Worm (Caenorhabditis elegans) whole organism, L4 larva: ENCODE measurements around the gene Y26G10.5.

Source experiments
- F37D6.2 ChIP-seq: sonication (generic microtip); optimal IDR thresholded peaks from 2 replicates; lab custom pipeline; 2016; ENCODE audit warnings: mild to moderate bottlenecking, missing genetic modification characterization, missing compliant biosample characterization
- T20F7.1 ChIP-seq: fragments of 200-800 bp; sonication (Bioruptor generic); optimal IDR thresholded peaks from 2 replicates; lab custom pipeline; 2018; ENCODE audit warnings: mild to moderate bottlenecking, missing genetic modification characterization, missing compliant biosample characterization
- Y48G9A.11 ChIP-seq: fragments of 200-800 bp; sonication (Bioruptor generic); IDR thresholded peaks from 2 replicates; pipeline ENCODE4 v1.3.6; 2022; ENCODE audit warnings: missing genetic modification reagents, missing genetic modification characterization, missing compliant biosample characterization
- aha-1 ChIP-seq: fragments of 150-350 bp; peaks from one replicate; lab custom pipeline; 2014; ENCODE audit warnings: missing biosample characterization, missing genetic modification characterization
- aly-2 ChIP-seq: sonication (generic microtip); optimal IDR thresholded peaks from 2 replicates; lab custom pipeline; 2018; ENCODE audit warnings: missing biosample characterization, missing genetic modification characterization
- dpl-1 ChIP-seq: fragments of 150-350 bp; optimal IDR thresholded peaks from 2 replicates; lab custom pipeline; 2014; ENCODE audit warnings: missing biosample characterization, missing genetic modification reagents, missing genetic modification characterization
- duxl-1 ChIP-seq: sonication (generic microtip); optimal IDR thresholded peaks from 2 replicates; lab custom pipeline; 2016; ENCODE audit warnings: mild to moderate bottlenecking, missing genetic modification characterization, moderate library complexity, missing compliant biosample characterization; ENCODE audit not compliant: poor library complexity
- fos-1 ChIP-seq: fragments of 150-350 bp; optimal IDR thresholded peaks from 2 replicates; lab custom pipeline; 2014; ENCODE audit warnings: missing biosample characterization, missing genetic modification characterization
- hlh-11 ChIP-seq: fragments of 200-800 bp; sonication (Bioruptor generic); optimal IDR thresholded peaks from 2 replicates; lab custom pipeline; 2018; ENCODE audit warnings: mild to moderate bottlenecking, missing genetic modification characterization, missing compliant biosample characterization
- lim-7 ChIP-seq: fragments of 200-800 bp; sonication (Bioruptor generic); IDR thresholded peaks from 2 replicates; pipeline ENCODE4 v1.3.6; 2022; ENCODE audit warnings: missing genetic modification characterization, missing compliant biosample characterization
- lin-1 ChIP-seq: fragments of 200-800 bp; sonication (Bioruptor generic); IDR thresholded peaks from 2 replicates; pipeline ENCODE4 v1.3.6; 2022; ENCODE audit warnings: missing genetic modification reagents, missing genetic modification characterization, missing compliant biosample characterization
- lin-13 ChIP-seq: fragments of 150-350 bp; optimal IDR thresholded peaks from 2 replicates; lab custom pipeline; 2014; ENCODE audit warnings: missing biosample characterization, missing genetic modification reagents, missing genetic modification characterization
- lin-38 ChIP-seq: fragments of 200-800 bp; sonication (Bioruptor generic); IDR thresholded peaks from 2 replicates; pipeline ENCODE4 v1.3.6; 2022; ENCODE audit warnings: missing genetic modification reagents, missing genetic modification characterization, missing compliant biosample characterization
- lir-3 ChIP-seq: sonication (generic microtip); optimal IDR thresholded peaks from 2 replicates; lab custom pipeline; 2016; ENCODE audit warnings: mild to moderate bottlenecking, missing genetic modification characterization, missing compliant biosample characterization
- lsy-2 ChIP-seq, 2 experiments: fragments of 150-350 bp in 1 of 2; sonication (generic microtip) in 1 of 2; optimal IDR thresholded peaks; 2 replicates each; lab custom pipeline; 2014 to 2017; ENCODE audit warnings: missing biosample characterization in 2 of 2, missing genetic modification characterization in 2 of 2
- mdl-1 ChIP-seq, 2 experiments: fragments of 150-350 bp in 1 of 2; sonication (generic microtip) in 1 of 2; optimal IDR thresholded peaks; 2 replicates each; lab custom pipeline; 2014 to 2017; ENCODE audit warnings: missing biosample characterization in 2 of 2, missing genetic modification characterization in 2 of 2
- mdt-29 ChIP-seq: fragments of 200-800 bp; sonication (Bioruptor generic); IDR thresholded peaks from 2 replicates; pipeline ENCODE4 v1.3.6; 2022; ENCODE audit warnings: missing genetic modification reagents, missing genetic modification characterization, missing compliant biosample characterization
- mxl-2 ChIP-seq: fragments of 200-800 bp; sonication (Bioruptor generic); conservative IDR thresholded peaks from 2 replicates; pipeline ENCODE4 v1.3.6; 2022; ENCODE audit warnings: missing genetic modification reagents, missing genetic modification characterization, missing compliant biosample characterization
- mxl-3 ChIP-seq: fragments of 200-800 bp; sonication (Bioruptor generic); optimal IDR thresholded peaks from 2 replicates; lab custom pipeline; 2018; ENCODE audit warnings: mild to moderate bottlenecking, missing genetic modification characterization, missing compliant biosample characterization
- nhr-10 ChIP-seq: fragments of 150-350 bp; optimal IDR thresholded peaks from 2 replicates; lab custom pipeline; 2014; ENCODE audit warnings: missing biosample characterization, missing genetic modification characterization
- nhr-11 ChIP-seq: fragments of 150-350 bp; optimal IDR thresholded peaks from 2 replicates; lab custom pipeline; 2014; ENCODE audit warnings: missing biosample characterization, missing genetic modification characterization
- nhr-237 ChIP-seq: sonication (generic microtip); optimal IDR thresholded peaks from 2 replicates; lab custom pipeline; 2017; ENCODE audit warnings: missing biosample characterization, missing genetic modification characterization
- nhr-41 ChIP-seq: fragments of 200-800 bp; sonication (Bioruptor generic); IDR thresholded peaks from 2 replicates; pipeline ENCODE4 v1.3.6; 2022; ENCODE audit warnings: missing genetic modification reagents, missing genetic modification characterization, missing compliant biosample characterization
- nhr-48 ChIP-seq: sonication (generic microtip); optimal IDR thresholded peaks from 2 replicates; lab custom pipeline; 2016; ENCODE audit warnings: mild to moderate bottlenecking, missing genetic modification characterization, missing compliant biosample characterization
- nhr-76 ChIP-seq: fragments of 150-350 bp; optimal IDR thresholded peaks from 2 replicates; lab custom pipeline; 2014; ENCODE audit warnings: missing biosample characterization, missing genetic modification characterization
- pha-4 ChIP-seq, 2 experiments: fragments of 150-350 bp in 1 of 2; fragments of 200-800 bp in 1 of 2; sonication (Bioruptor generic) in 1 of 2; IDR thresholded peaks in 1 of 2; optimal IDR thresholded peaks in 1 of 2; 2 replicates each; pipeline versions ENCODE4 v1.3.6 to Lab custom; 2014 to 2022; ENCODE audit warnings: missing genetic modification characterization in 2 of 2, missing genetic modification reagents in 2 of 2, missing biosample characterization in 1 of 2, missing compliant biosample characterization in 1 of 2
- set-16 ChIP-seq: fragments of 200-800 bp; sonication (Bioruptor generic); IDR thresholded peaks from 2 replicates; pipeline ENCODE4 v1.3.6; 2022; ENCODE audit warnings: missing genetic modification reagents, missing genetic modification characterization, missing compliant biosample characterization
- snpc-1.2 ChIP-seq: fragments of 200-800 bp; sonication (Bioruptor generic); IDR thresholded peaks from 2 replicates; pipeline ENCODE4 v1.3.6; 2022; ENCODE audit warnings: missing genetic modification reagents, missing genetic modification characterization, missing compliant biosample characterization
- snpc-4 ChIP-seq: fragments of 150-350 bp; optimal IDR thresholded peaks from 2 replicates; lab custom pipeline; 2014; ENCODE audit warnings: missing biosample characterization, missing genetic modification characterization
- tag-97 ChIP-seq: fragments of 200-800 bp; sonication (Bioruptor generic); IDR thresholded peaks from 2 replicates; pipeline ENCODE4 v1.3.6; 2022; ENCODE audit warnings: missing genetic modification characterization, missing compliant biosample characterization
- unc-39 ChIP-seq: sonication (generic microtip); optimal IDR thresholded peaks from 2 replicates; lab custom pipeline; 2017; ENCODE audit warnings: missing biosample characterization, missing genetic modification characterization
- unc-62 ChIP-seq, 3 experiments: fragments of 150-350 bp in 1 of 3; sonication (generic microtip); optimal IDR thresholded peaks in 2 of 3; peaks in 1 of 3; 1 replicate in 1 of 3; 2 replicates in 2 of 3; lab custom pipeline; 2014 to 2017; ENCODE audit warnings: missing biosample characterization in 3 of 3, missing genetic modification characterization in 3 of 3, missing genetic modification reagents in 3 of 3, missing genotype in 1 of 3
- zip-2 ChIP-seq: fragments of 150-350 bp; optimal IDR thresholded peaks from 2 replicates; lab custom pipeline; 2014; ENCODE audit warnings: missing biosample characterization, missing genetic modification characterization

The Y26G10.5 gene

ce11 chrV:17714330-17714729 lies 13.7 kb upstream of the Y26G10.5 start, which contains the start of gene twk-33 (continued):
- TF ChIP-seq unc-39 (tag; lab: Kevin White, UChicago), result no peak
- TF ChIP-seq lim-7 (GFP tag; lab: Robert Waterston, UW), result no peak
- TF ChIP-seq hlh-11, result peak; percentile 62
- TF ChIP-seq T20F7.1 (GFP tag; lab: Kevin White, UChicago), result no peak
- peak; percentile 33; the same call in 1 of the 2 replicates for TF ChIP-seq lin-1 (GFP tag; lab: Robert Waterston, UW)
- TF ChIP-seq mdl-1 (tag; optimal IDR thresholded peaks at IDR 0.05; lab: Kevin White, UChicago), result no peak
- no peak for TF ChIP-seq mdt-29
- no peak for TF ChIP-seq pha-4 (GFP tag; IDR thresholded peaks at IDR 0.05; lab: Robert Waterston, UW)
- no peak for TF ChIP-seq pha-4 (tag; optimal IDR thresholded peaks at IDR 0.05; lab: Kevin White, UChicago)

DNA sequence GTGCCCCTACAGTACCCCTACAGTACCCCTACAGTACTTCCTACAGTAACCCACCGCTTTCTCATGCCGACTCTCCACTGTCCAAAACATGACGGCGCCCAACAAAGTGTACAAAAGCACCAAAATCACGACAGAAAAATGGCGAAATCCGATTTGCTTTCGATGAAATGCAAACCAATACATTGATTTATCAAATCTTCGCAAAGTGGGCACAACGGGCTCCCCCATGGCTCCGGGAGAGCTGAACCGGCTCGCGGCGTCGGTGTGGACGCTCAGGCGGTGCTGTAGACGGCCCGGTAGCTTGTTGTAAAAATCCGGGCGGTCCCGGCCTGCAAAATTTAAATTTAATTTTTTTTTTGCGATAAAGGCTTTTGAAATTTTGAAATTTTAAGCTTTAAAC lies 11.7 kb upstream of the Y26G10.5 start:
- TF ChIP-seq aha-1 (peak; percentile 58), aly-2 (no peak), set-16 (GFP tag; lab: Robert Waterston, UW) (peak; percentile 60)

DNA sequence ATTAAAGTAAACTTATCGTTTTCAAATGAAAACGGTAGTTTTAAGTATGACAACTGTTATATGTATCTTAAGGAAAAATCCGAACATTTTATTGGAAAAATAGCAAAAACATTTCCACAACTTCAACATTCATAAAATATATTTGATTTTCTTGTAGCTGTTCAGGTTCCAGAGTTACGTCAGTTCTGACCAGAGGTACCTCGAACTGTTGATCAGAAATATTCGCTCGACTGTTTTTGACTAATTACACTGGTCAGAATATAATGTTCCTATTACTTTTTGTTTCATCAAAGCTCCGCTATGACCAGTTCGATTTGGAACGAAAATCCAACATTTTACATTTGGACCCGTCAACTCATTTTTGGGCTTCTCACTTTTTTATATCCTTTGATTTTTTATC lies 6.4 kb upstream of the Y26G10.5 start, which contains the start of gene srh-31:
Gene srh-31, plus strand, starts transcription at position 301 of the 400 bp plus-strand sequence.
- TF ChIP-seq lir-3 (tag; lab: Kevin White, UChicago) (no peak), F37D6.2 (tag; lab: Kevin White, UChicago) (no peak), snpc-4 (tag; lab: Kevin White, UChicago) (no peak), duxl-1 (tag; lab: Kevin White, UChicago) (no peak), lin-13 (no peak), set-16 (GFP tag; lab: Robert Waterston, UW) (no peak), mxl-2 (no peak), unc-39 (tag; lab: Kevin White, UChicago) (no peak), dpl-1 (no peak), lsy-2 (tag; optimal IDR thresholded peaks at IDR 0.05; lab: Kevin White, UChicago) (no peak), unc-62 (GFP tag; optimal IDR thresholded peaks at IDR 0.05 in 1 of 2; lab: Kevin White, UChicago) (no peak), unc-62 (tag; optimal IDR thresholded peaks at IDR 0.05; lab: Kevin White, UChicago) (no peak), lin-38 (GFP tag; lab: Robert Waterston, UW) (no peak)

- TF ChIP-seq fos-1, result no peak
- TF ChIP-seq aha-1, result peak; percentile 92
- peak in 1 of 2 experiments; percentile 94 for TF ChIP-seq unc-62 (GFP tag; optimal IDR thresholded peaks at IDR 0.05 in 1 of 2; lab: Kevin White, UChicago)
- TF ChIP-seq unc-62 (tag; optimal IDR thresholded peaks at IDR 0.05; lab: Kevin White, UChicago), result no peak
Observed at ce11 chrV:17706217-17706806, 5.7 kb upstream of the Y26G10.5 start.

DNA sequence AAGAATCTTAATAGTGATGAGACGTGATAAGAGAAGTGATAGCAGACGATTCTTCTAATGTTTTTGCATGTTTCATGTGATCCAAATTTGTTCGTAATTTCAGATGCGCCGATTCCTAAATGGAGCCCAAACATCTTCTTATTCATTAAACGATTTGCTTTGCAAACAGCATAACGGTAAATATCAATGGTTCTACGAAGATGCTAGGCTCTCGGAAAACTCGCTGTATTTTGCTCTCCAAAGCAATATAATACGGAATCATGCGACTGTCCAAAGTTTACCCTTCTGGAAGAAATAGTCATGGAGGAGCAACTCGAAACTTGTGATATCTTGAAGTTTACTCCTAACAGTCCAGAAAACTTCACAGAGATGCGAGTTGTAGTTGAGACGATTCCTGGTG lies 5.2 kb upstream of the Y26G10.5 start, which contains the start of gene W06D12.6:
Gene W06D12.6, plus strand, starts transcription at position 301 of the 400 bp plus-strand sequence.
- TF ChIP-seq nhr-10 (tag; lab: Kevin White, UChicago), result no peak
- TF ChIP-seq snpc-1.2, result no peak
- no peak for TF ChIP-seq nhr-41 (GFP tag; lab: Robert Waterston, UW)
- TF ChIP-seq nhr-76 (tag; lab: Kevin White, UChicago), result no peak
- TF ChIP-seq nhr-237, result no peak
- TF ChIP-seq tag-97, result no peak
- TF ChIP-seq nhr-11, result no peak
- no peak for TF ChIP-seq zip-2 (tag; lab: Kevin White, UChicago)
- no peak for TF ChIP-seq lim-7 (GFP tag; lab: Robert Waterston, UW)
- TF ChIP-seq F37D6.2 (tag; lab: Kevin White, UChicago), result no peak
- TF ChIP-seq Y48G9A.11 (GFP tag; lab: Robert Waterston, UW), result no peak
- no peak for TF ChIP-seq nhr-48
- no peak for TF ChIP-seq mxl-3 (GFP tag; lab: Kevin White, UChicago)
